Fruit fly (Drosophila melanogaster) S2 (cell line): ENCODE data around the gene polybromo.

Experiments used
- CG8478 ChIP-seq: fragments of >200 bp; optimal IDR thresholded peaks from 2 replicates; lab custom pipeline; 2018
- CTCF ChIP-seq, 2 experiments: fragments of >200 bp; optimal IDR thresholded peaks; 2 replicates each; lab custom pipeline; 2018

DNA sequence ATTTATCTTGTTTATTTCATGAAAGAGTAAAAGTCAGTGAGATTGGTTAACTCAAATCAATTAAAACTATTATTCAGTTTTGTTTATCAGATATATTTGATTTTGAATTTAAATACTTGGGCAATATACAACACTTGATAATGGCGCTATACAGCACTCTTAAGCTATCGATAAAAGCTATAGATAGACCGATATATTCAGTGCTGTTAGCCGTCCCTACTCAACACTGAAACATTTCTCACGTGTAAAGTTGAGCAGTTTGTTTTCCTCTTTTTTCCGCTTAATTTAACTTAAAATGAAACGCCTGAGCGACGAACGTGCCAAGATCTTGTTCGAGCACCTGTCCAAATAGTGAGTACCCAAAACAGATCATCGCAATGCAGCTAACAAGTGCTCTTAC is 45.4 kb upstream of the polybromo start, which contains the start of gene CG7006:
- no peak for TF ChIP-seq CTCF (optimal IDR thresholded peaks at IDR 0.05; lab: Kevin White, UChicago)
- TF ChIP-seq CG8478 (lab: Kevin White, UChicago) = no peak
